Fruit fly (Drosophila melanogaster): ENCODE measurements around the gene NAAT1.

DNA sequence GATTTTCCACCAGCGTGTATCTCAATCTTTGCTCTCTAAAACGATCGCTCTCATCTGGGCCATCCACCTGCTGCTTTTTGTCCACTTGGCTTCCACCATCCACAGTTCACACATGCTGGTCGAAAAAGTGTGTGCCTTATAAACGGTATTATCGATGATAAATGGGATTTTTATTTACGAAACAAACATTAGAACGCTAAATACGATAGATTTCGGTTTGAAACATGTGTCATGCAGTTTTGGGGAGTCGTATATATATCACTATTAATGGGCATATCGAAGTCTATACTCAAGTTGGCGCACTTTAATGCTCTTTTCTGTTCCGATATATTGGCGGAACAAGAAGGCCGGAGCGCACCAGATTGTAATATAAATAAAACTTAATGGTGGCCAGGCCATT lies 53.6 kb downstream of the NAAT1 start:
- TF ChIP-seq psq (optimal IDR thresholded peaks at IDR 0.05), result no peak
- no peak for TF ChIP-seq pan (optimal IDR thresholded peaks at IDR 0.05)
- TF ChIP-seq CG8478 (optimal IDR thresholded peaks at IDR 0.05), result no peak
